Worm (Caenorhabditis elegans) whole organism, L4/young adult: ENCODE data around the gene C11E4.6.

Source experiments
- W03F9.2 ChIP-seq: fragments of 150-350 bp; optimal IDR thresholded peaks from 2 replicates; lab custom pipeline; 2014; ENCODE audit warnings: missing biosample characterization, missing genetic modification characterization
- dao-5 ChIP-seq: sonication (generic microtip); optimal IDR thresholded peaks from 2 replicates; lab custom pipeline; 2016; ENCODE audit warnings: missing genotype, missing genetic modification characterization, moderate library complexity, missing compliant biosample characterization
- him-1 ChIP-seq: sonication (generic microtip); optimal IDR thresholded peaks from 2 replicates; lab custom pipeline; 2016; ENCODE audit warnings: missing genotype, missing genetic modification reagents, missing genetic modification characterization, missing compliant biosample characterization

ce11 chrX:9637700-9638099 lies 27.3 kb downstream of the C11E4.6 start:
- TF ChIP-seq him-1 (tag; lab: Kevin White, UChicago) (peak; percentile 34), dao-5 (no peak), W03F9.2 (tag; lab: Kevin White, UChicago) (no peak)
